Fruit fly (Drosophila melanogaster) whole organism, embryonic: ENCODE measurements around the gene CG15625.

ENCODE experiments used
- CG3838 ChIP-seq: fragments of 200-800 bp; sonication (Bioruptor generic); optimal IDR thresholded peaks from 3 replicates; lab custom pipeline; 2016; ENCODE audit warnings: missing biosample characterization, missing genetic modification characterization
- CG4404 ChIP-seq: fragments of 200-800 bp; sonication (Bioruptor generic); IDR thresholded peaks from 2 replicates; pipeline ENCODE4 v1.3.6; 2022; ENCODE audit warnings: missing biosample characterization, missing genetic modification characterization
- crp ChIP-seq, 2 experiments: fragments of 200-800 bp; sonication (Bioruptor generic); optimal IDR thresholded peaks; 2 replicates in 1 of 2; 3 replicates in 1 of 2; lab custom pipeline; 2017; ENCODE audit warnings: missing biosample characterization in 2 of 2, missing genetic modification characterization in 2 of 2, mild to moderate bottlenecking in 1 of 2, moderate library complexity in 1 of 2
- schlank ChIP-seq: fragments of 200-800 bp; sonication (Bioruptor generic); optimal IDR thresholded peaks from 2 replicates; lab custom pipeline; 2018; ENCODE audit warnings: missing biosample characterization, mild to moderate bottlenecking, missing genetic modification characterization
- usp ChIP-seq: fragments of >200 bp; optimal IDR thresholded peaks from 2 replicates; lab custom pipeline; 2017; ENCODE audit warnings: missing biosample characterization, missing genetic modification characterization

DNA sequence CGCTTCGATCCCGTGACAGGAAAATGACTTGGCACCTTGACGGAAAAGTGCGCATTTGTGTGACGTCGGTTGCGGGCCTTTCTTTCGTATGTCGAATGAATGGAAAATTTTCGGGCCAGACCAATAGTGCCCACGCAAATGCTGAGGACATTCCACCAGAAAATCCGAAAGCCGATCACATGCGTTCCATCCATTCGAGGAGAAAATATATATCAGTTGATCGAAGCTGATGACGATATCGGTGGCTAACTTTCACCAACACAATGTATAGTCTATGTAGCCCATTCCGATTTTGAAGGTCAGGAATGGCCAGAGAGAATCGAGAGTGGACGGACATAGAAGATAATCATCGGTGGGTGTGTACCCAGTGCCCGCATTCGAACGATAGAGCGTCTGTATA is 8.4 kb downstream of the CG15625 start:
- TF ChIP-seq schlank (no peak), usp (no peak), CG4404 (GFP tag; lab: Robert Waterston, UW) (no peak), CG3838 (no peak), crp (GFP tag; optimal IDR thresholded peaks at IDR 0.05; lab: Kevin White, UChicago) (no peak)
